Fruit fly (Drosophila melanogaster): ENCODE results near the gene CG5953.

DNA sequence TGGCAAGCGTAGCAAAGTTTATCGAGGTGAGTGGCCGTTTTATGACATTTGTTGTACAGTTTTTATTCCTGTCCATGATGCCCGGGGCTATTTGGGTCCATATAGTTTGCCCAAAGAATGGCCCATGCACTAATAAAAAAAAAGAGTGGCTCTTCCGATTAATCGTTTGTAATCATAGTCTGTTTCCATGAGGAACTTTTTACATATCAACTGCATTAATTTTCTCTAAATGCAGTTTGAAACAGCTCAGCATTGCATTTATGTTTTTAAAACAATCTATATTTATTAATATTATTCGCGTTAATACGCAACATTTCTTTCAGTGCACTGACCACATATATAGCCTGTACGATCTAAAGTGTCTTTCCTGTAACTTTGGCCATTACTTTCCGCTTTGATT lies 27.2 kb upstream of the CG5953 start:
- TF ChIP-seq Dll (optimal IDR thresholded peaks at IDR 0.05) = no peak
- no peak for TF ChIP-seq psq (optimal IDR thresholded peaks at IDR 0.05)
- TF ChIP-seq CG8478 (optimal IDR thresholded peaks at IDR 0.05) = no peak
- TF ChIP-seq EcR (GFP tag; optimal IDR thresholded peaks at IDR 0.05) = no peak
- no peak for TF ChIP-seq usp (GFP tag; optimal IDR thresholded peaks at IDR 0.05)
- TF ChIP-seq pan (optimal IDR thresholded peaks at IDR 0.05) = no peak
